Fruit fly (Drosophila melanogaster) whole organism, embryonic: ENCODE results near the gene CG34296.

Experiments
- Blimp-1 ChIP-seq: fragments of 200-800 bp; sonication (Bioruptor generic); optimal IDR thresholded peaks from 3 replicates; lab custom pipeline; 2018; ENCODE audit warnings: missing biosample characterization, missing genetic modification characterization, mild to moderate bottlenecking, moderate library complexity, missing genetic modification reagents
- CG10462 ChIP-seq: fragments of 200-800 bp; sonication (Bioruptor generic); optimal IDR thresholded peaks from 2 replicates; lab custom pipeline; 2016; ENCODE audit warnings: missing biosample characterization, missing genetic modification characterization
- CG10543 ChIP-seq: fragments of 200-800 bp; sonication (Bioruptor generic); optimal IDR thresholded peaks from 3 replicates; lab custom pipeline; 2017; ENCODE audit warnings: missing biosample characterization, mild to moderate bottlenecking, missing genetic modification characterization, moderate library complexity
- CG11085 ChIP-seq: fragments of 200-800 bp; sonication (Bioruptor generic); IDR thresholded peaks from 2 replicates; pipeline ENCODE4 v1.3.6; 2022; ENCODE audit warnings: missing biosample characterization, missing genetic modification characterization
- CG11560 ChIP-seq: fragments of 200-800 bp; sonication (Bioruptor generic); IDR thresholded peaks from 3 replicates; pipeline ENCODE4 v1.3.6; 2022; ENCODE audit warnings: missing biosample characterization, missing genetic modification characterization
- CG11695 ChIP-seq: fragments of 200-800 bp; sonication (Bioruptor generic); IDR thresholded peaks from 3 replicates; pipeline ENCODE4 v1.3.6; 2022; ENCODE audit warnings: missing biosample characterization, missing genetic modification characterization
- CG12236 ChIP-seq: fragments of 200-800 bp; sonication (Bioruptor generic); optimal IDR thresholded peaks from 2 replicates; lab custom pipeline; 2016; ENCODE audit warnings: missing biosample characterization, missing genetic modification characterization
- CG14050 ChIP-seq: fragments of 200-800 bp; sonication (Bioruptor generic); IDR thresholded peaks from 3 replicates; pipeline ENCODE4 v1.3.6; 2022; ENCODE audit warnings: missing biosample characterization, missing genetic modification characterization
- CG14441 ChIP-seq: fragments of 200-800 bp; sonication (Bioruptor generic); IDR thresholded peaks from 2 replicates; pipeline ENCODE4 v1.3.6; 2022; ENCODE audit warnings: missing biosample characterization, missing genetic modification characterization
- CG14965 ChIP-seq: fragments of 200-800 bp; sonication (Bioruptor generic); optimal IDR thresholded peaks from 2 replicates; lab custom pipeline; 2016; ENCODE audit warnings: missing biosample characterization, missing genetic modification characterization, borderline replicate concordance
- CG15514 ChIP-seq: fragments of 200-800 bp; sonication (Bioruptor generic); optimal IDR thresholded peaks from 3 replicates; lab custom pipeline; 2017; ENCODE audit warnings: missing biosample characterization, missing genetic modification characterization, mild to moderate bottlenecking, moderate library complexity, missing genetic modification reagents
- CG2116 ChIP-seq: fragments of 200-800 bp; sonication (Bioruptor generic); optimal IDR thresholded peaks from 3 replicates; lab custom pipeline; 2018; ENCODE audit warnings: missing biosample characterization, mild to moderate bottlenecking, missing genetic modification characterization
- CG2889 ChIP-seq: fragments of 200-800 bp; sonication (Bioruptor generic); IDR thresholded peaks from 3 replicates; pipeline ENCODE4 v1.3.6; 2022; ENCODE audit warnings: missing biosample characterization, missing genetic modification characterization
- CG7357 ChIP-seq: fragments of 200-800 bp; sonication (Bioruptor generic); IDR thresholded peaks from 3 replicates; pipeline ENCODE4 v1.3.6; 2022; ENCODE audit warnings: missing biosample characterization, missing genetic modification characterization
- CG7839 ChIP-seq: fragments of 200-800 bp; sonication (Bioruptor generic); optimal IDR thresholded peaks from 3 replicates; lab custom pipeline; 2018; ENCODE audit warnings: missing biosample characterization, mild to moderate bottlenecking, missing genetic modification characterization, moderate library complexity
- CkIIα-i1 ChIP-seq: fragments of 200-800 bp; sonication (Bioruptor generic); IDR thresholded peaks from 2 replicates; pipeline ENCODE4 v1.3.6; 2022; ENCODE audit warnings: missing biosample characterization, missing genetic modification characterization
- Dp ChIP-seq: fragments of 200-800 bp; sonication (Bioruptor generic); optimal IDR thresholded peaks from 2 replicates; lab custom pipeline; 2018; ENCODE audit warnings: missing biosample characterization, mild to moderate bottlenecking, missing genetic modification characterization, moderate library complexity
- Drgx ChIP-seq: fragments of 200-800 bp; sonication (Bioruptor generic); IDR thresholded peaks from 2 replicates; pipeline ENCODE4 v1.3.6; 2022; ENCODE audit warnings: missing biosample characterization, missing genetic modification characterization
- ERR ChIP-seq: fragments of 200-800 bp; sonication (Bioruptor generic); optimal IDR thresholded peaks from 2 replicates; lab custom pipeline; 2016; ENCODE audit warnings: missing biosample characterization, missing genetic modification characterization
- Ets65A ChIP-seq: fragments of 200-800 bp; sonication (Bioruptor generic); peaks from one replicate; lab custom pipeline; 2016; ENCODE audit warnings: missing biosample characterization, missing genetic modification characterization
- HLHmδ ChIP-seq: fragments of 200-800 bp; sonication (Bioruptor generic); optimal IDR thresholded peaks from 2 replicates; lab custom pipeline; 2018; ENCODE audit warnings: missing biosample characterization, mild to moderate bottlenecking, missing genetic modification characterization, moderate library complexity
- Hr78 ChIP-seq, 2 experiments: fragments of 200-800 bp in 1 of 2; fragments of >200 bp in 1 of 2; sonication (Bioruptor generic) in 1 of 2; optimal IDR thresholded peaks; 2 replicates each; lab custom pipeline; 2017 to 2019; ENCODE audit warnings: missing biosample characterization in 2 of 2, missing genetic modification characterization in 2 of 2, mild to moderate bottlenecking in 1 of 2, moderate library complexity in 1 of 2
- MTF-1 ChIP-seq: fragments of 200-800 bp; sonication (Bioruptor generic); optimal IDR thresholded peaks from 2 replicates; lab custom pipeline; 2018; ENCODE audit warnings: missing biosample characterization, mild to moderate bottlenecking, missing genetic modification characterization, borderline replicate concordance
- Rx ChIP-seq: fragments of 200-800 bp; sonication (Bioruptor generic); IDR thresholded peaks from 2 replicates; pipeline ENCODE4 v1.3.6; 2022; ENCODE audit warnings: missing biosample characterization, missing genetic modification characterization
- Six4 ChIP-seq: fragments of 200-800 bp; sonication (Bioruptor generic); optimal IDR thresholded peaks from 2 replicates; lab custom pipeline; 2016; ENCODE audit warnings: missing biosample characterization, missing genetic modification characterization
- Sry-β ChIP-seq: fragments of 200-800 bp; sonication (Bioruptor generic); optimal IDR thresholded peaks from 2 replicates; lab custom pipeline; 2018; ENCODE audit warnings: missing biosample characterization, mild to moderate bottlenecking, missing genetic modification characterization, moderate library complexity
- Usf ChIP-seq: fragments of 200-800 bp; sonication (Bioruptor generic); optimal IDR thresholded peaks from 2 replicates; lab custom pipeline; 2017; ENCODE audit warnings: missing genotype, missing biosample characterization, missing genetic modification characterization
- ara ChIP-seq: fragments of 200-800 bp; sonication (Bioruptor generic); IDR thresholded peaks from 2 replicates; pipeline ENCODE4 v1.3.6; 2022; ENCODE audit warnings: missing biosample characterization, missing genetic modification characterization
- bsh ChIP-seq, 2 experiments: fragments of 200-800 bp; sonication (Bioruptor generic); optimal IDR thresholded peaks; 2 replicates each; lab custom pipeline; 2017 to 2018; ENCODE audit warnings: mild to moderate bottlenecking in 2 of 2, missing biosample characterization in 2 of 2, missing genetic modification characterization in 2 of 2, moderate library complexity in 1 of 2
- cas ChIP-seq: fragments of 200-800 bp; sonication (Bioruptor generic); IDR thresholded peaks from 2 replicates; pipeline ENCODE4 v1.3.6; 2022; ENCODE audit warnings: missing biosample characterization, missing genetic modification characterization
- chm ChIP-seq: fragments of 200-800 bp; sonication (Bioruptor generic); IDR thresholded peaks from 2 replicates; pipeline ENCODE4 v1.3.6; 2022; ENCODE audit warnings: missing biosample characterization, missing genetic modification characterization
- ci ChIP-seq: fragments of 200-800 bp; sonication (Bioruptor generic); IDR thresholded peaks from 3 replicates; pipeline ENCODE4 v1.3.6; 2022; ENCODE audit warnings: missing biosample characterization, missing genetic modification characterization
- crc ChIP-seq: fragments of 200-800 bp; sonication (Bioruptor generic); optimal IDR thresholded peaks from 2 replicates; lab custom pipeline; 2016; ENCODE audit warnings: missing biosample characterization, missing genetic modification characterization
- dm ChIP-seq: fragments of 200-800 bp; sonication (Bioruptor generic); optimal IDR thresholded peaks from 3 replicates; lab custom pipeline; 2016; ENCODE audit warnings: missing biosample characterization, missing genetic modification characterization
- dpn ChIP-seq, 2 experiments: fragments of 200-800 bp; sonication (Bioruptor generic); optimal IDR thresholded peaks; 3 replicates each; lab custom pipeline; 2016; ENCODE audit warnings: missing biosample characterization in 2 of 2, missing genetic modification characterization in 2 of 2
- esg ChIP-seq: fragments of 200-800 bp; sonication (Bioruptor generic); conservative IDR thresholded peaks from 2 replicates; pipeline ENCODE4 v1.3.6; 2022; ENCODE audit warnings: missing biosample characterization, missing genetic modification characterization
- ewg ChIP-seq: fragments of 200-800 bp; sonication (Bioruptor generic); optimal IDR thresholded peaks from 3 replicates; lab custom pipeline; 2017; ENCODE audit warnings: mild to moderate bottlenecking, missing biosample characterization, missing genetic modification reagents, missing genetic modification characterization
- eyg ChIP-seq: fragments of 200-800 bp; sonication (Bioruptor generic); optimal IDR thresholded peaks from 3 replicates; lab custom pipeline; 2016; ENCODE audit warnings: missing biosample characterization, missing genetic modification characterization
- fd96Cb ChIP-seq: fragments of 200-800 bp; sonication (Bioruptor generic); optimal IDR thresholded peaks from 2 replicates; lab custom pipeline; 2018; ENCODE audit warnings: missing biosample characterization, mild to moderate bottlenecking, missing genetic modification characterization, moderate library complexity
- gem ChIP-seq: fragments of 200-800 bp; sonication (Bioruptor generic); optimal IDR thresholded peaks from 2 replicates; lab custom pipeline; 2019; ENCODE audit warnings: missing biosample characterization, mild to moderate bottlenecking, missing genetic modification characterization, moderate library complexity
- lov ChIP-seq, 2 experiments: fragments of 200-800 bp in 1 of 2; fragments of >200 bp in 1 of 2; sonication (Bioruptor generic) in 1 of 2; IDR thresholded peaks in 1 of 2; optimal IDR thresholded peaks in 1 of 2; 2 replicates in 1 of 2; 3 replicates in 1 of 2; pipeline versions ENCODE4 v1.3.6 to Lab custom; 2017 to 2022; ENCODE audit warnings: missing biosample characterization in 1 of 2, missing genetic modification characterization in 1 of 2
- luna ChIP-seq: fragments of 200-800 bp; sonication (Bioruptor generic); optimal IDR thresholded peaks from 2 replicates; lab custom pipeline; 2016; ENCODE audit warnings: missing biosample characterization, missing genetic modification characterization
- nerfin-1 ChIP-seq: fragments of 200-800 bp; sonication (Bioruptor generic); optimal IDR thresholded peaks from 3 replicates; lab custom pipeline; 2019; ENCODE audit warnings: missing biosample characterization, mild to moderate bottlenecking, missing genetic modification characterization, moderate library complexity
- nmo ChIP-seq: fragments of 200-800 bp; sonication (Bioruptor generic); optimal IDR thresholded peaks from 2 replicates; lab custom pipeline; 2018; ENCODE audit warnings: missing biosample characterization, mild to moderate bottlenecking, missing genetic modification characterization, moderate library complexity
- peb ChIP-seq: fragments of 200-800 bp; sonication (Bioruptor generic); IDR thresholded peaks from 2 replicates; pipeline ENCODE4 v1.3.6; 2022; ENCODE audit warnings: missing biosample characterization, missing genetic modification characterization
- pnt ChIP-seq: fragments of 200-800 bp; sonication (Bioruptor generic); optimal IDR thresholded peaks from 3 replicates; lab custom pipeline; 2016; ENCODE audit warnings: missing biosample characterization, missing genetic modification characterization
- sd ChIP-seq: fragments of 200-800 bp; sonication (Bioruptor generic); optimal IDR thresholded peaks from 3 replicates; lab custom pipeline; 2018; ENCODE audit warnings: missing biosample characterization, mild to moderate bottlenecking, missing genetic modification characterization, moderate library complexity
- sens ChIP-seq: fragments of 200-800 bp; sonication (Bioruptor generic); peaks from one replicate; lab custom pipeline; 2016; ENCODE audit warnings: missing biosample characterization, missing genetic modification characterization
- tgo ChIP-seq: fragments of 200-800 bp; sonication (Bioruptor generic); IDR thresholded peaks from 3 replicates; pipeline ENCODE4 v1.3.6; 2022; ENCODE audit warnings: missing biosample characterization, missing genetic modification characterization
- vvl ChIP-seq: fragments of 200-800 bp; sonication (Bioruptor generic); IDR thresholded peaks from 2 replicates; pipeline ENCODE4 v1.3.6; 2022; ENCODE audit warnings: missing biosample characterization, missing genetic modification characterization

Gene CG34296

dm6 chr3R:29755248-29755647, 32.9 kb downstream of the CG34296 start (continued):
- TF ChIP-seq ewg (GFP tag; lab: Kevin White, UChicago) (peak; percentile 17), bsh (GFP tag; optimal IDR thresholded peaks at IDR 0.05; lab: Kevin White, UChicago) (peak in 1 of 2 experiments; percentile 4), cas (GFP tag; lab: Robert Waterston, UW) (no peak), lov (optimal IDR thresholded peaks at IDR 0.05; lab: Kevin White, UChicago) (no peak), lov (GFP tag; IDR thresholded peaks at IDR 0.05; lab: Robert Waterston, UW) (no peak), CG10543 (GFP tag; lab: Kevin White, UChicago) (no peak), Blimp-1 (GFP tag; lab: Kevin White, UChicago) (no peak), Ets65A (GFP tag; lab: Kevin White, UChicago) (peak; percentile 32), CG14965 (GFP tag; lab: Kevin White, UChicago) (no peak), luna (GFP tag; lab: Kevin White, UChicago) (no peak), ERR (GFP tag; lab: Kevin White, UChicago) (no peak), CG10462 (GFP tag; lab: Kevin White, UChicago) (no peak), ara (GFP tag; lab: Robert Waterston, UW) (peak; percentile 34; the same call in 1 of the 2 replicates), CG11695 (GFP tag; lab: Robert Waterston, UW) (no peak), CG2116 (GFP tag; lab: Kevin White, UChicago) (no peak), Rx (GFP tag; lab: Robert Waterston, UW) (peak; percentile 56; the same call in 1 of the 2 replicates), vvl (GFP tag; lab: Robert Waterston, UW) (peak; percentile 63), CG15514 (no peak), MTF-1 (GFP tag; lab: Kevin White, UChicago) (no peak), nmo (GFP tag; lab: Kevin White, UChicago) (no peak), dpn (GFP tag; optimal IDR thresholded peaks at IDR 0.05; lab: Kevin White, UChicago) (peak in 1 of 2 experiments; percentile 21), sd (tag; lab: Kevin White, UChicago) (no peak), peb (no peak), gem (tag; lab: Kevin White, UChicago) (no peak), crc (no peak), CG7357 (GFP tag; lab: Robert Waterston, UW) (0 out of 3 replicates have a peak, but pooled peaks have one; percentile 26), Six4 (GFP tag; lab: Kevin White, UChicago) (no peak), Drgx (peak; percentile 87), Dp (no peak), sens (peak; percentile 73), CG12236 (GFP tag; lab: Kevin White, UChicago) (no peak), Usf (GFP tag; lab: Kevin White, UChicago) (no peak), tgo (GFP tag; lab: Robert Waterston, UW) (peak; percentile 44; the same call in 2 of the 3 replicates), CG11085 (no peak), Hr78 (GFP tag; optimal IDR thresholded peaks at IDR 0.05; lab: Kevin White, UChicago) (no peak), chm (GFP tag; lab: Robert Waterston, UW) (0 out of 2 replicates have a peak, but pooled peaks have one; percentile 22), nerfin-1 (tag; lab: Kevin White, UChicago) (no peak), CkIIα-i1 (no peak), HLHmδ (no peak), eyg (no peak), CG7839 (tag; lab: Kevin White, UChicago) (no peak), dm (GFP tag; lab: Kevin White, UChicago) (no peak), Sry-β (GFP tag; lab: Kevin White, UChicago) (no peak), fd96Cb (peak; percentile 1), ci (peak; percentile 68), CG11560 (tag; lab: Robert Waterston, UW) (0 out of 3 replicates have a peak, but pooled peaks have one; percentile 35), esg (GFP tag; lab: Robert Waterston, UW) (0 out of 2 replicates have a peak, but pooled peaks have one; percentile 21), CG14441 (GFP tag; lab: Robert Waterston, UW) (peak; percentile 66), pnt (GFP tag; lab: Kevin White, UChicago) (no peak), CG2889 (GFP tag; lab: Robert Waterston, UW) (no peak), CG14050 (GFP tag; lab: Robert Waterston, UW) (peak; percentile 38; the same call in 2 of the 3 replicates)
